Worm (Caenorhabditis elegans) whole organism, mixed stage, embryonic: ENCODE data around the gene C16C10.2.

Experiments used
- ces-1 ChIP-seq: fragments of 150-350 bp; optimal IDR thresholded peaks from 2 replicates; lab custom pipeline; 2014; ENCODE audit warnings: missing biosample characterization, missing genetic modification reagents, missing genetic modification characterization
- flh-1 ChIP-seq: fragments of 200-800 bp; sonication (Bioruptor generic); optimal IDR thresholded peaks from 2 replicates; lab custom pipeline; 2018; ENCODE audit warnings: mild to moderate bottlenecking, missing genetic modification characterization, moderate library complexity, missing compliant biosample characterization
- mab-5 ChIP-seq: fragments of 150-350 bp; optimal IDR thresholded peaks from 2 replicates; lab custom pipeline; 2014; ENCODE audit warnings: missing biosample characterization, missing genetic modification characterization
- mep-1 ChIP-seq: fragments of 150-350 bp; optimal IDR thresholded peaks from 2 replicates; lab custom pipeline; 2017; ENCODE audit warnings: missing biosample characterization, missing genetic modification reagents, missing genetic modification characterization, inconsistent platforms
- snpc-4 ChIP-seq: fragments of 150-350 bp; optimal IDR thresholded peaks from 2 replicates; lab custom pipeline; 2014; ENCODE audit warnings: missing biosample characterization, missing genetic modification characterization

- no peak for TF ChIP-seq snpc-4 (tag; lab: Kevin White, UChicago)
- TF ChIP-seq mep-1 (tag; lab: Kevin White, UChicago): no peak
- no peak for TF ChIP-seq mab-5 (tag; lab: Kevin White, UChicago)
- no peak for TF ChIP-seq flh-1 (GFP tag; lab: Kevin White, UChicago)
- no peak for TF ChIP-seq ces-1 (GFP tag; lab: Kevin White, UChicago)
Measured at ce11 chrIII:4210661-4211060, 32.2 kb upstream of the C16C10.2 start.
